Fruit fly (Drosophila melanogaster) ovary, adult (tissue): Measurements from ENCODE around the gene Acp26Ab.

Experiments
- CG17801 ChIP-seq: fragments of 200-800 bp; optimal IDR thresholded peaks from 2 replicates; lab custom pipeline; 2019; ENCODE audit warnings: missing biosample characterization, mild to moderate bottlenecking, missing genetic modification characterization, moderate library complexity; ENCODE audit not compliant: partially characterized antibody

The Acp26Ab gene

dm6 chr2L:5885702-5886101 lies 7.0 kb downstream of the Acp26Ab start, which contains the start of gene CG9029:
Gene CG9029 (plus strand): TSS chr2L:5886002.
- no peak for TF ChIP-seq CG17801 (GFP tag; lab: Kevin White, UChicago)

dm6 chr2L:5884674-5885073 lies 8.0 kb downstream of the Acp26Ab start, which contains the start of the genes Sfp26Ac and CG43185:
Gene Sfp26Ac (minus strand): TSS chr2L:5884774.
Gene CG43185 (plus strand): TSS chr2L:5884888.
- TF ChIP-seq CG17801 (GFP tag; lab: Kevin White, UChicago): no peak

- TF ChIP-seq CG17801 (GFP tag; lab: Kevin White, UChicago): no peak
These were observed 9.2 kb downstream of the Acp26Ab start, which contains the start of gene CG44574 for dm6 chr2L:5883441-5883840. Gene CG44574 (plus strand): TSS chr2L:5883741.

DNA sequence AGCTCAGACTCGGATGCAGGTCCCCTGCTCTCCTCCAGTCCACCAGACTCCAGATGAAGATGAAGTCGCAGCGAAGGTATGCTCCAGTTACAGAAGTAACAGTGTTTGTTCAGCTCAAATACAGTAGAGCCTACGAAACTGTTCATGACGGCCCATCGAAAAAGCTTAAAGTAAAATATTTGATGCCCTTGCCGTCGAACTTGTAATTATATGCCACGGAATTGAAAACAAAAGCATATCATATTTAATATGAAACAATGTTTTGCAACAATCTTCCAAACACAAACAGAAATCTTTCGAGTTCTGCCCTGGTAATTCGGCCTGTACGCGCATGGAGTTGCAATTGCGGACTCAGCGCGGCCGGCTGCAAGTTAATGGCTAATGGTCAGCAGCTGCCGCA lies 11.5 kb downstream of the Acp26Ab start:
- TF ChIP-seq CG17801 (GFP tag; lab: Kevin White, UChicago): no peak

dm6 chr2L:5879363-5879934 lies 13.2 kb downstream of the Acp26Ab start, which contains the start of gene rau:
Gene rau (minus strand): TSS chr2L:5879498.
- peak; percentile 55 for TF ChIP-seq CG17801 (GFP tag; lab: Kevin White, UChicago)

- peak; percentile 31 for TF ChIP-seq CG17801 (GFP tag; lab: Kevin White, UChicago)
These were observed 16.1 kb downstream of the Acp26Ab start for dm6 chr2L:5876474-5877067.

- no peak for TF ChIP-seq CG17801 (GFP tag; lab: Kevin White, UChicago)
These were observed 21.6 kb downstream of the Acp26Ab start for dm6 chr2L:5870838-5871702.

- TF ChIP-seq CG17801 (GFP tag; lab: Kevin White, UChicago): no peak
These were observed 25.9 kb downstream of the Acp26Ab start for dm6 chr2L:5866791-5867190.

DNA sequence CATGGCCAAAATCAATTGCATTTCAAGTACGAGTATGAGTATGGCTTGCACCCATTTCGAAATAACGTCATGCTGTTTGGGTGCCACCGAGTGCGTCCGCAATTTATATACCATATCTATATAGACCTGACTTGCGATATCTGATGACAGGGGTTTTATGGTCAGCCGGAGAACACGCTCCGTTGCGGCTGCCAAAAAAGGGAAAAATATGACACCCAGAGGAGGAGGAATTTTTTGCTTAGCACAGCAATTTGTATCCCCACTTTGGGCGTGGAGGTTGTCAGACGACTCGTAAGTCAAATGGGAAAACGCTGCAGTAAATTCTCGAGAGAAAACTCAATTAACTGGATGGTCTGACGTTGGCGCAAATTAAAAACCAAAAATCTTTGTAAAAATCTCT lies 35.9 kb downstream of the Acp26Ab start:
- no peak for TF ChIP-seq CG17801 (GFP tag; lab: Kevin White, UChicago)
